Worm (Caenorhabditis elegans): Measurements from ENCODE around the gene aqp-12.
A peak's percentile ranks its signal among the peaks of the same experiment; 100 is the strongest.

aqp-12 gene

DNA sequence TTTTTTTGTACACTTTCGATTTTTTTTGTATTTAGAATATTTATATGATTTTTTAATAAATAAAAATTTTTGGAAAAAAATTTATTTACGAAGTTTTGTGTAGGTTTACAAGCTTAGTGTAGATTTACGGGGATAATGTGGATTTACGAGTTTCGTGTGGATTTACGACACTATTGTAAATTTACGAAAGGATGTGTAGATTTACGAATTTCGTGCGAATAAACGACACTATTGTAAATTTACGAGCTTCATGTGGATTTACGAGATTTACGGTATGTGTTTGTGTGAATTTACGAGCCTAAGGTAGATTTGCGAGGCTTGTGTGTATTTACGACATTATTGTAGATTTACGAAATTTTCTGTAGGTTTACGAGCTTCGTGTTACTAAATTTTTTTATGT, 13.8 kb upstream of the aqp-12 start:
- peak; percentile 43 for TF ChIP-seq dve-1 (tag; optimal IDR thresholded peaks at IDR 0.05)
- TF ChIP-seq ama-1 (optimal IDR thresholded peaks at IDR 0.05) = no peak

DNA sequence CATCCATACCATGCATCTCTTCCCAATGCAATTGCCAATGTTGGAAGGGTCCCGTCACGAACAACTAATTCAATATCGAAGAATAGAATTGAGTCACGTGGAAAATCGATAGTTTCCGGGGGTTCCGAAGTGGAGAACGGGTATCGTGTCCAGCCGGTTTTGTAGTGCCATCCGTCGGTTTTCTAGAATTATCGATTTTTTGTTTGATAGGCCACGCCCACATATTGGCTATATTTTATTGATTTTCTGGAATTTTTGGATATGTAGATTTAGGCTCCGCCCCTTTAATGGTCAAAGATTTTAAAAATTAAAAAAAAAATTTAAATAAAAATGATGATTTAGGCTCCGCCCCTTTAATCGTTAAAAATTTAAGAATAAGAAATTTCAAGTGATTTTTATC, 3.8 kb upstream of the aqp-12 start:
- no peak for TF ChIP-seq ceh-24 (tag; optimal IDR thresholded peaks at IDR 0.05)
- peak; percentile 9 for TF ChIP-seq ceh-48 (tag; optimal IDR thresholded peaks at IDR 0.05)

DNA sequence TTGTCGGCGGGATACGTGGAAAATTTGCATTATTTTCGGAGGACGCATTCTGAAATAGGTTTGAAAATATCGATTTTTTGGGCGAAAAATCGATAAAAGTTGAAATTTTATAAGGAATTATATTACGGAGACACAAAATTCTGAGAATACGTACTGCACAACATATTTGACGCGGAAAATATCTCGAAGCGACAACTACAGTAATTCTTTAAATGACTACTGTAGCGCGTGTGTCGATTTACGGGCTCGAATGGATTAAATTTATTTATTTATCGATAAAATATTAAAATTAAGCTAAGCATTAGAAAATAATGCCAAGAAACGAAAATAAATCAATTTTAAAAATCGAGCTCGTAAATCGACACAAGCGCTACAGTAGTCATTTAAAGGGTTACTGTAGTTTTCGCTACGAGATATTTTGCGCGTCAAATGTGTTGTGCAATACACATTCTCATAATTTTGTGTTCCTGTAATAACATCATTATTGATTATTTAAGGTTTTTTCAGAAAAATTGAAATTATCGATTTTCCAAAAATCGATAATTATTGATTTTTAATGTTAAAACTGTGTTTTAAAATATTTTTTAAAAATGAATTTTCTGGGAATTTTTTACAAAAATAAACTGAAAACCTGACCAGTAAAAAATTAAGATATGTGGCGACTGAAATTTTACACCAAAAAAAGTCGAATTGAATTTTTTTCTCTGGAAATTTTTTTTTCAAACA, 2.9 kb upstream of the aqp-12 start, which contains the start of gene polg-1:
Gene polg-1 (minus strand): TSS at position 51 of the 726 bp plus-strand sequence.
- TF ChIP-seq gmeb-2 (tag; optimal IDR thresholded peaks at IDR 0.05) = no peak
- no peak for TF ChIP-seq ceh-34 (tag; optimal IDR thresholded peaks at IDR 0.05)
- peak; percentile 4 for TF ChIP-seq ceh-48 (tag; optimal IDR thresholded peaks at IDR 0.05)
- TF ChIP-seq zip-5 (tag; optimal IDR thresholded peaks at IDR 0.05) = no peak
- TF ChIP-seq ttx-3 (tag; optimal IDR thresholded peaks at IDR 0.05) = no peak
- TF ChIP-seq K02D7.2 (tag; optimal IDR thresholded peaks at IDR 0.05) = no peak
- TF ChIP-seq ceh-31 (tag; optimal IDR thresholded peaks at IDR 0.05) = no peak

DNA sequence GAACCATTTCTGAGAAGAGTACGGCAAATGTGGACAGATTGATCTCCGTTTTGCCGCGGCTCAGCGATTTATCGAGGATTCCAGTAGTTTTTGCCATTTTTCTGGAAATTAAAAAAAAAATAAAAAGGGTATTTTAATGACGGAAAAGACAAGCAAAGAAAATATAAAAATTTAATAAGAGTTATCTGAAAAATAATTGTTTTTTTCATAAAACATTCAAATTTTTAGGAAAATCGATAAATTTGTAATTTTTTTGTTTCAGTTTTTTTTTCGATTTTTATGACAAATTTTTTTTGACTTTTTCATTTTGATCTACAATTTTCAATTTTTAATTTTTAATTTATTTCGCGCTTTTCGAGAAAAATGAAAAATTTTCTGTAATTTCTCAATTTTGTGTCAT, 740 bp upstream of the aqp-12 start, which contains the start of gene trpp-5:
Gene trpp-5 (minus strand): TSS at position 101 of the 400 bp plus-strand sequence.
- no peak for TF ChIP-seq unc-42 (tag; optimal IDR thresholded peaks at IDR 0.05)
- no peak for TF ChIP-seq ceh-19 (GFP tag; optimal IDR thresholded peaks at IDR 0.05)
- no peak for TF ChIP-seq nfya-1 (tag; optimal IDR thresholded peaks at IDR 0.05)

DNA sequence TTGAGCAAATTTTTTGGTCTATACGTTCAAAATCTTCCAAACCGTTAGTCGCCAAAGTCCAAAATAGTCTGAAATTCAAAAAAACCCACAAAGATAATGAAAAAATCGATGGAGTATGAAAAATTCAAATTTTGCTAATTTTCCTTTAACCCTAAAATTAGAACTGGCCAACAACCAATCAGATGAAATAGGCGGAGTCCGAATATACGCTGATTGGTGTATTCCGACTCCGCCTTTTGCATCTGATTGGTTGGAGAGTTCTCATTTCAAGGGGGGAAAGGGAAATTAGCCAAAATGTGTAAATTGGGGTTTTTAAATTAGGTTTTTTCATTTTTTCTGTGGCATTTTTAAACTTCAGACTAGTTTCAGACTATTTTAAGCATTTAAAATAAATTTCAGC, 1.6 kb downstream of the aqp-12 start:
- TF ChIP-seq syd-9 (tag; optimal IDR thresholded peaks at IDR 0.05) (no peak), sdc-2 (tag; optimal IDR thresholded peaks at IDR 0.05) (no peak), ceh-24 (tag; optimal IDR thresholded peaks at IDR 0.05) (no peak), T23F11.4 (GFP tag; optimal IDR thresholded peaks at IDR 0.05) (no peak), odd-2 (tag; optimal IDR thresholded peaks at IDR 0.05) (no peak), nfya-1 (tag; optimal IDR thresholded peaks at IDR 0.05) (peak; percentile 91), ets-4 (tag; optimal IDR thresholded peaks at IDR 0.05) (no peak), nhr-11 (tag; optimal IDR thresholded peaks at IDR 0.05) (no peak)

DNA sequence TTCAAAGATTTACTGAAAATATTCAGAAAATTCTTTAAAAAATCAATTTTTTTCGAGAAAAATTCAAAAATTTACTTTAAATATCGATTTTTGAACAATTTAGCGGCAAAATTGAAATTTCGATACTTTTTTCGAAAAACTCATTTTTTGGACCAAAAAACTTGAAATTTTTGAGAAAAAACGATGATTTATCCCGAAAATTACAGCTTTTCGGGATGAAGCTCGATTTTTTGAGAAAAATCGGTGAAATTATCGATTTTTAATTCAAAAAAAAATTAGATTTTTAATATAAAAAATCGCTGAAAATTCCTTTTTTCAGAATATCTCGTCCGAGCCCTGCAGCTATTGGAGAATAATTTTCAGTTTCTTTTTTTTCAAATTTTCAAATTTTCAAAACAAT, 5.7 kb downstream of the aqp-12 start:
- TF ChIP-seq T23F11.4 (GFP tag; optimal IDR thresholded peaks at IDR 0.05) (no peak), nhr-11 (tag; optimal IDR thresholded peaks at IDR 0.05) (no peak), ceh-24 (tag; optimal IDR thresholded peaks at IDR 0.05) (no peak), hlh-8 (tag; optimal IDR thresholded peaks at IDR 0.05) (no peak), ets-4 (tag; optimal IDR thresholded peaks at IDR 0.05) (no peak), sdc-2 (tag; optimal IDR thresholded peaks at IDR 0.05) (no peak), zip-5 (tag; optimal IDR thresholded peaks at IDR 0.05) (no peak)

DNA sequence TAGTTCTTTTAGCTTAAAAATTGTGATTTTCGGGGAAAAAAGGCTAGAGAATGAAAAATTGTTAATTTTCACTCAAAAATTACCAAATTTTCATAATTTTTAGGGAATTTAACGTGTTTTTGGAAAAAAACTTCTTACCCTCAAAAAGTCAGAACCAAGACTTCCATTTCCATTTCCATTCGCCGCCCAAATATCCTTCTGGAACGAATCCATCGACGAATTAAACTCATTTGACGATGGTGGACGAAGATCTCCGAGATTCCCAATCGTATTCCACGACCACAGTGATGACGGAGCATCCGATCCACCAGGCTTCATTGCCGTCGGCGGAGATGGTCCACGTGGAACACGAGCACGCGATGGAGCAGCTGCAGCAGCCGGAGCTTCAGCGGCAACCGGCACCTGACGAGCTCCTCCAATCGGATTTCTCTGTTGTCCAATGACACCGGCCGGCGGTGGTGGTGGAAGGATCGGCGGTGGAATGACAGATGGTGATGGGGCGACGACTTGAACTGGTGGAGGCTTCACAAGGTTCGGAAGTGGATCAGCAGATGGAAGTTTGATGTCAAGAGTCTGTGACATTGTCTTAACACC, 8.7 kb downstream of the aqp-12 start:
- TF ChIP-seq ets-4 (tag; optimal IDR thresholded peaks at IDR 0.05) = no peak
- peak; percentile 3 for TF ChIP-seq sdc-2 (tag; optimal IDR thresholded peaks at IDR 0.05)

DNA sequence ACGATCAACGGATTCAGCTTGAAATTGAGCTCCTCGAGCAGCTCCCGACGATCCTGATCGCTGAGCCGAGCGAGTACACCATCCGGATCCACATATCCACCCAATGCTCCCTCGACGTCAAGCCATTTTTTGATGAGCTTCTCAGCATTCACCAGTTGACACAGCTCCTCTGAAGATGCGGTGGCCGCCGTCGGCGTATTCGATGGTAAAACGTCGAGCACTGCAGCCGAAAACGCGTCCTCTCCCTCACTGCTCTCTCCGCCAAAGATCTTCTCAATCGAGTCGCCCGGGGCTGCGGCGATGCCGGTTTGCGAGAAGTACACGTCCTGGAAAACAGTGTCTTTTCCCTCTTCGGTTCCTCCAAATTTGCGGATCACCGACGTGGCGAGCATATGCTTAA, 11.5 kb downstream of the aqp-12 start:
- TF ChIP-seq pha-4 (tag; optimal IDR thresholded peaks at IDR 0.05) = no peak
- no peak for TF ChIP-seq lim-6 (tag; optimal IDR thresholded peaks at IDR 0.05)
- TF ChIP-seq fkh-10 (GFP tag; optimal IDR thresholded peaks at IDR 0.05) = no peak
- no peak for TF ChIP-seq K02D7.2 (tag; optimal IDR thresholded peaks at IDR 0.05)
- no peak for TF ChIP-seq sox-2 (GFP tag; IDR thresholded peaks at IDR 0.05)
- no peak for TF ChIP-seq ceh-48 (tag; optimal IDR thresholded peaks at IDR 0.05)
- TF ChIP-seq F13H6.1 (tag; optimal IDR thresholded peaks at IDR 0.05) = no peak
- no peak for TF ChIP-seq dve-1 (tag; optimal IDR thresholded peaks at IDR 0.05)
- no peak for TF ChIP-seq T23F11.4 (GFP tag; optimal IDR thresholded peaks at IDR 0.05)
- no peak for TF ChIP-seq mec-3 (tag; optimal IDR thresholded peaks at IDR 0.05; ENCODE audit: borderline replicate concordance)
- TF ChIP-seq lin-11 (tag; optimal IDR thresholded peaks at IDR 0.05) = no peak
- no peak for TF ChIP-seq ztf-16 (tag; optimal IDR thresholded peaks at IDR 0.05)
- no peak for TF ChIP-seq hlh-6 (tag; optimal IDR thresholded peaks at IDR 0.05)
- no peak for TF ChIP-seq zip-5 (tag; optimal IDR thresholded peaks at IDR 0.05)
- no peak for TF ChIP-seq hlh-15 (tag; optimal IDR thresholded peaks at IDR 0.05)
